Fruit fly (Drosophila melanogaster) whole organism, prepupa: ENCODE measurements around the gene CG34377.

Source experiments
- CG3032 ChIP-seq: fragments of 200-800 bp; optimal IDR thresholded peaks from 2 replicates; lab custom pipeline; 2019; ENCODE audit warnings: missing biosample characterization, mild to moderate bottlenecking, missing genetic modification characterization, moderate library complexity
- CG3919 ChIP-seq: fragments of 200-800 bp; sonication (Bioruptor generic); optimal IDR thresholded peaks from 3 replicates; lab custom pipeline; 2016; ENCODE audit warnings: missing biosample characterization, missing genetic modification characterization
- CG6854 ChIP-seq: fragments of 200-800 bp; sonication (Bioruptor generic); optimal IDR thresholded peaks from 2 replicates; lab custom pipeline; 2017; ENCODE audit warnings: missing biosample characterization, mild to moderate bottlenecking, missing genetic modification characterization
- CG7368 ChIP-seq: fragments of 200-800 bp; sonication (Bioruptor generic); optimal IDR thresholded peaks from 3 replicates; lab custom pipeline; 2016; ENCODE audit warnings: missing biosample characterization, missing genetic modification characterization
- Eip78C ChIP-seq: fragments of 200-800 bp; sonication (Bioruptor generic); peaks from one replicate; lab custom pipeline; 2016; ENCODE audit warnings: missing biosample characterization, missing genetic modification characterization
- Eip93F ChIP-seq: fragments of 200-800 bp; sonication (Bioruptor generic); optimal IDR thresholded peaks from 2 replicates; lab custom pipeline; 2016; ENCODE audit warnings: missing biosample characterization, mild to moderate bottlenecking, missing genetic modification characterization
- Ets96B ChIP-seq: fragments of 200-800 bp; optimal IDR thresholded peaks from 2 replicates; lab custom pipeline; 2019; ENCODE audit warnings: missing biosample characterization, mild to moderate bottlenecking, missing genetic modification characterization, moderate library complexity
- Hr38 ChIP-seq: sonication (Bioruptor generic); optimal IDR thresholded peaks from 2 replicates; lab custom pipeline; 2016; ENCODE audit warnings: missing biosample characterization, missing genetic modification characterization
- Smox ChIP-seq: fragments of 200-800 bp; sonication (Bioruptor generic); optimal IDR thresholded peaks from 3 replicates; lab custom pipeline; 2016; ENCODE audit warnings: missing biosample characterization, missing genetic modification characterization
- acj6 ChIP-seq: fragments of 200-800 bp; sonication (Bioruptor generic); optimal IDR thresholded peaks from 3 replicates; lab custom pipeline; 2016; ENCODE audit warnings: missing biosample characterization, missing genetic modification characterization

dm6 chr3R:22330512-22331119 is 6.7 kb upstream of the CG34377 start, which contains the start of gene CG33721:
- TF ChIP-seq CG6854 (GFP tag; lab: Kevin White, UChicago) (no peak), Ets96B (tag; lab: Kevin White, UChicago) (no peak), CG3919 (no peak), CG7368 (GFP tag; lab: Kevin White, UChicago) (no peak), CG3032 (tag; lab: Kevin White, UChicago) (no peak), acj6 (GFP tag; lab: Kevin White, UChicago) (no peak), Smox (GFP tag; lab: Kevin White, UChicago) (no peak), Hr38 (GFP tag; lab: Kevin White, UChicago) (no peak), Eip78C (peak; percentile 1), Eip93F (GFP tag; lab: Kevin White, UChicago) (no peak)
